Fruit fly (Drosophila melanogaster) whole organism: ENCODE data around the gene Arl2.

Experiments
- Dll ChIP-seq: fragments of >200 bp; optimal IDR thresholded peaks from 2 replicates; lab custom pipeline; 2017
- EcR ChIP-seq, 2 experiments: fragments of >200 bp; optimal IDR thresholded peaks; 2 replicates each; lab custom pipeline; 2017; ENCODE audit warnings: missing biosample characterization in 2 of 2, missing genetic modification characterization in 2 of 2, missing genetic modification reagents in 2 of 2
- pan ChIP-seq: fragments of >200 bp; optimal IDR thresholded peaks from 2 replicates; lab custom pipeline; 2017
- usp ChIP-seq: fragments of >200 bp; optimal IDR thresholded peaks from 2 replicates; lab custom pipeline; 2017; ENCODE audit warnings: missing biosample characterization, missing genetic modification characterization, mixed read lengths

DNA sequence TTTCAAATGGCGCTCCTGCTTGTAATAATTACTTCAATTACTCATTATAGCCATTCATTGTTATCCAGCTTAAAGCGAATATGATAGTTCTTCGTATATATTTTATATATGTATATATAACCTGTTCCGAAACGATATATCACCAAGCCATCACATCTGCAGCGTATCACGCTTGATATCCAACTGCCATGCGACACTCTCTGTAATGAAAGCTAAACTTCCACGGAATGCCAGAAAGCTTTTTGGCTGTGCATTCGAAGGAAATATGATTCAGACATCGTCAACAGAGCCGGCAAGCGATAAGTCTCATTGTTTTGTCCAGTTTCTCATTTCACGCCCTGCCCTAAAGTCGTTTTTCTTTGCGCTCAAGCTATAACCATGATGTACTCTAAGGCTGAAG lies 17.1 kb downstream of the Arl2 start:
- TF ChIP-seq pan (lab: Kevin White, UChicago): no peak
- TF ChIP-seq EcR (GFP tag; optimal IDR thresholded peaks at IDR 0.05; lab: Kevin White, UChicago): no peak
- no peak for TF ChIP-seq usp
- TF ChIP-seq Dll (lab: Kevin White, UChicago): no peak
